Worm (Caenorhabditis elegans) whole organism, L3 larva: ENCODE results near the gene lrpc-1.

Source experiments
- R02D3.7 ChIP-seq: fragments of 150-350 bp; optimal IDR thresholded peaks from 2 replicates; lab custom pipeline; 2014; ENCODE audit warnings: missing biosample characterization, missing genetic modification characterization
- ZK546.5 ChIP-seq: sonication (generic microtip); optimal IDR thresholded peaks from 2 replicates; lab custom pipeline; 2017; ENCODE audit warnings: missing biosample characterization, missing genetic modification characterization
- aly-2 ChIP-seq: fragments of 150-350 bp; optimal IDR thresholded peaks from 2 replicates; lab custom pipeline; 2014; ENCODE audit warnings: missing biosample characterization, missing genetic modification characterization
- ama-1 ChIP-seq: fragments of 150-350 bp; optimal IDR thresholded peaks from 2 replicates; lab custom pipeline; 2018
- ceh-16 ChIP-seq: sonication (generic microtip); optimal IDR thresholded peaks from 2 replicates; lab custom pipeline; 2017; ENCODE audit warnings: missing biosample characterization, missing genetic modification characterization
- ceh-28 ChIP-seq: fragments of 150-350 bp; optimal IDR thresholded peaks from 2 replicates; lab custom pipeline; 2014; ENCODE audit warnings: missing biosample characterization, missing genetic modification reagents, missing genetic modification characterization
- ceh-82 ChIP-seq: fragments of 150-350 bp; optimal IDR thresholded peaks from 2 replicates; lab custom pipeline; 2014; ENCODE audit warnings: missing biosample characterization, missing genetic modification characterization
- ceh-9 ChIP-seq: sonication (generic microtip); optimal IDR thresholded peaks from 2 replicates; lab custom pipeline; 2018; ENCODE audit warnings: missing biosample characterization, missing genetic modification characterization
- daf-12 ChIP-seq: fragments of 150-350 bp; optimal IDR thresholded peaks from 2 replicates; lab custom pipeline; 2014; ENCODE audit warnings: missing biosample characterization, missing genetic modification reagents, missing genetic modification characterization
- elt-2 ChIP-seq: sonication (generic microtip); optimal IDR thresholded peaks from 2 replicates; lab custom pipeline; 2016; ENCODE audit warnings: missing genetic modification reagents, mild to moderate bottlenecking, missing genetic modification characterization, missing compliant biosample characterization
- elt-3 ChIP-seq, 3 experiments: fragments of 150-350 bp in 1 of 3; sonication (generic microtip) in 2 of 3; optimal IDR thresholded peaks; 2 replicates in 2 of 3; 4 replicates in 1 of 3; lab custom pipeline; 2014 to 2017; ENCODE audit warnings: missing biosample characterization in 3 of 3, missing genetic modification characterization in 3 of 3
- eor-1 ChIP-seq, 2 experiments: fragments of 150-350 bp; optimal IDR thresholded peaks; 2 replicates each; lab custom pipeline; 2014 to 2018; ENCODE audit warnings: missing biosample characterization in 2 of 2, missing genetic modification characterization in 2 of 2
- fkh-10 ChIP-seq: sonication (generic microtip); optimal IDR thresholded peaks from 2 replicates; lab custom pipeline; 2017; ENCODE audit warnings: missing biosample characterization, missing genetic modification reagents, missing genetic modification characterization
- fos-1 ChIP-seq: fragments of 150-350 bp; optimal IDR thresholded peaks from 2 replicates; lab custom pipeline; 2014; ENCODE audit warnings: missing biosample characterization, missing genetic modification characterization
- hmg-11 ChIP-seq: sonication (generic microtip); optimal IDR thresholded peaks from 2 replicates; lab custom pipeline; 2016; ENCODE audit warnings: missing genetic modification characterization, missing compliant biosample characterization
- lin-15B ChIP-seq: fragments of 150-350 bp; optimal IDR thresholded peaks from 2 replicates; lab custom pipeline; 2014; ENCODE audit warnings: missing biosample characterization, missing genetic modification characterization
- lin-39 ChIP-seq: fragments of 150-350 bp; optimal IDR thresholded peaks from 2 replicates; lab custom pipeline; 2018; ENCODE audit warnings: missing biosample characterization, missing genetic modification reagents, missing genetic modification characterization
- lsy-12 ChIP-seq: sonication (generic microtip); optimal IDR thresholded peaks from 2 replicates; lab custom pipeline; 2016; ENCODE audit warnings: mild to moderate bottlenecking, missing genetic modification characterization, missing compliant biosample characterization
- mdl-1 ChIP-seq: fragments of 150-350 bp; optimal IDR thresholded peaks from 2 replicates; lab custom pipeline; 2014; ENCODE audit warnings: missing biosample characterization, missing genetic modification characterization
- mml-1 ChIP-seq: fragments of 150-350 bp; sonication (generic microtip); optimal IDR thresholded peaks from 3 replicates; lab custom pipeline; 2014; ENCODE audit warnings: missing biosample characterization, missing genetic modification characterization
- nfya-1 ChIP-seq: sonication (generic microtip); optimal IDR thresholded peaks from 2 replicates; lab custom pipeline; 2017; ENCODE audit warnings: missing genetic modification characterization, mild to moderate bottlenecking, missing compliant biosample characterization, antibody characterized with exemption, moderate library complexity; ENCODE audit not compliant: insufficient read depth
- nhr-12 ChIP-seq: fragments of 150-350 bp; optimal IDR thresholded peaks from 2 replicates; lab custom pipeline; 2014; ENCODE audit warnings: missing biosample characterization, missing genetic modification characterization
- nhr-23 ChIP-seq: fragments of 150-350 bp; optimal IDR thresholded peaks from 2 replicates; lab custom pipeline; 2014; ENCODE audit warnings: missing biosample characterization, missing genetic modification reagents, missing genetic modification characterization
- nhr-237 ChIP-seq: fragments of 150-350 bp; optimal IDR thresholded peaks from 2 replicates; lab custom pipeline; 2014; ENCODE audit warnings: missing biosample characterization, missing genetic modification characterization
- nhr-25 ChIP-seq: sonication (generic microtip); optimal IDR thresholded peaks from 2 replicates; lab custom pipeline; 2017; ENCODE audit warnings: missing biosample characterization, missing genetic modification characterization
- nhr-28 ChIP-seq: fragments of 150-350 bp; optimal IDR thresholded peaks from 2 replicates; lab custom pipeline; 2014; ENCODE audit warnings: missing biosample characterization, missing genetic modification characterization
- nhr-43 ChIP-seq: sonication (generic microtip); optimal IDR thresholded peaks from 2 replicates; lab custom pipeline; 2016; ENCODE audit warnings: mild to moderate bottlenecking, missing genetic modification characterization, missing compliant biosample characterization; ENCODE audit not compliant: poor library complexity, severe bottlenecking
- nhr-76 ChIP-seq: fragments of 150-350 bp; sonication (generic microtip); optimal IDR thresholded peaks from 5 replicates; lab custom pipeline; 2014; ENCODE audit warnings: missing biosample characterization, missing genetic modification characterization
- nhr-77 ChIP-seq: fragments of 150-350 bp; optimal IDR thresholded peaks from 2 replicates; lab custom pipeline; 2014; ENCODE audit warnings: missing biosample characterization, missing genetic modification characterization
- pha-4 ChIP-seq: fragments of 150-350 bp; optimal IDR thresholded peaks from 2 replicates; lab custom pipeline; 2014; ENCODE audit warnings: missing biosample characterization, missing genetic modification reagents, missing genetic modification characterization
- pqm-1 ChIP-seq: fragments of 150-350 bp; optimal IDR thresholded peaks from 2 replicates; lab custom pipeline; 2017; ENCODE audit warnings: missing biosample characterization, missing genetic modification characterization, inconsistent platforms
- skn-1 ChIP-seq: fragments of 150-350 bp; optimal IDR thresholded peaks from 2 replicates; lab custom pipeline; 2014; ENCODE audit warnings: missing biosample characterization, missing genetic modification characterization
- snpc-4 ChIP-seq: fragments of 150-350 bp; optimal IDR thresholded peaks from 2 replicates; lab custom pipeline; 2014; ENCODE audit warnings: missing biosample characterization, missing genetic modification characterization
- tbx-2 ChIP-seq: sonication (generic microtip); optimal IDR thresholded peaks from 2 replicates; lab custom pipeline; 2016; ENCODE audit warnings: mild to moderate bottlenecking, missing genetic modification characterization, missing compliant biosample characterization
- unc-39 ChIP-seq: sonication (generic microtip); optimal IDR thresholded peaks from 4 replicates; lab custom pipeline; 2017; ENCODE audit warnings: missing biosample characterization, missing genetic modification characterization
- unc-62 ChIP-seq: fragments of 150-350 bp; sonication (generic microtip); optimal IDR thresholded peaks from 4 replicates; lab custom pipeline; 2014; ENCODE audit warnings: missing biosample characterization, missing genetic modification reagents, missing genetic modification characterization
- ztf-11 ChIP-seq: fragments of 150-350 bp; optimal IDR thresholded peaks from 2 replicates; lab custom pipeline; 2014; ENCODE audit warnings: missing biosample characterization, missing genetic modification characterization

The lrpc-1 gene

DNA sequence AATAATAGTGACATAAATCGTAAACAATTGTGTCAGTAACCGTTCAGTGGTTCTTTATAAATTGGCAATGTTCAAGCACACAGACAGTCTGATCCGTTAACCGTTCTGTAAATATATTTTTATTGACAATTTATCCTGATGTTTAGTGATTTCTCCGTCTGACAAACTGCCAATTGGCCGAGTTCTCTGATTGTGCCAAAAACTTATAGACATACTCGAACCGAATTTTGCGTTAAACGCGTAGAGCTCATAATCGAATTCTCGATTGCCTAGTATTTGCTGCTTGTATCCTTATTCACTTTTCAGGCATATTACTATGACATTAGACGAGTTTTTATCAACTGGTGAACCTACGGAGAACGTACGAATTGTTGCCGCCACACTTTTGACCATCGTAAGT is 31.2 kb upstream of the lrpc-1 start, which contains the start of gene srx-117:
Gene srx-117, plus strand, starts transcription at position 301 of the 400 bp plus-strand sequence.
- TF ChIP-seq nhr-25 (no peak), nhr-43 (no peak), eor-1 (tag; optimal IDR thresholded peaks at IDR 0.05; lab: Kevin White, UChicago) (no peak)

DNA sequence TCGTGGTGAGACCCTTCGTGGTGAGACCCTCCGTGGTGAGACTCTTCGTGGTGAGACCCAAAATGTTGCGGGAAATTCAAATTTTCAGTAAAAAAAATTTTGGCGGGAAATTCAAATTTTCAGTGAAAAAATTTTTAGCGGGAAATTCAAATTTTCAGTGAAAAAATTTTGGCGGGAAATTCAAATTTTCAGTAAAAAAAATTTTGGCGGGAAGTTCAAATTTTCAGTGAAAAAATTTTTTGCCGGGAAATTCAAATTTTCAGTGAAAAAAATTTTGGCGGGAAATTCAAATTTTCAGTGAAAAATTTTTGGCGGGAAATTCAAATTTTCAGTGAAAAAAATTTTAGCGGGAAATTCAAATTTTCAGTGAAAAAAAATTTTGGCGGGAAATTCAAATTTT is 27.1 kb upstream of the lrpc-1 start:
- TF ChIP-seq lin-15B, result peak; percentile 27

- peak; percentile 82 for TF ChIP-seq elt-2
- no peak for TF ChIP-seq unc-62 (GFP tag; lab: Kevin White, UChicago)
- peak; percentile 38 for TF ChIP-seq pqm-1 (tag; lab: Kevin White, UChicago)
Measured at ce11 chrV:5634445-5634844, 21.4 kb upstream of the lrpc-1 start.

DNA sequence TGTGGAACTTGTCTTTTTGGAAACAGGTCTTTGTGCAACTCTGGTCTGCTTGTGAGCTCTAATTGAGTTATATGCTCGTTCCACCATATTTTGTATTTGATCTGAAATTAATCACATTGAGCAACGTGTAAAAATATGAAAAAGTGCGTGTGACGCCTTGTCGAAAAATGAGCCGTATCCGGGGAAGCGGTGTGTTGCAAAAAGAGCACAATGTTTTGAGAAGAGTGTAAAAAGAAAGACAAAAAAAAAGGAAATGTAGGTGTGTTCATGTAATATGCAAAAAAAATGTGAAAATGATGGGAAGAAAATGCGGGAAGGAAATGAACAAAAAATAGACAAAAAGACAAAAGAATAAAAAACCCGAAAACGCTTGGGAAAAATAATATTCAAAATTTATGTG is 17.8 kb upstream of the lrpc-1 start, which contains the start of gene acy-4:
Gene acy-4, minus strand, starts transcription at position 101 of the 400 bp plus-strand sequence.
- TF ChIP-seq ama-1 (lab: Kevin White, UChicago) (no peak), elt-2 (no peak), elt-3 (tag; optimal IDR thresholded peaks at IDR 0.05; lab: Kevin White, UChicago) (no peak), lin-15B (no peak), daf-12 (tag; lab: Kevin White, UChicago) (no peak), mml-1 (tag; lab: Kevin White, UChicago) (no peak), lsy-12 (no peak), nhr-237 (no peak)
- TF ChIP-seq, all 47 proteins: peak for 0

DNA sequence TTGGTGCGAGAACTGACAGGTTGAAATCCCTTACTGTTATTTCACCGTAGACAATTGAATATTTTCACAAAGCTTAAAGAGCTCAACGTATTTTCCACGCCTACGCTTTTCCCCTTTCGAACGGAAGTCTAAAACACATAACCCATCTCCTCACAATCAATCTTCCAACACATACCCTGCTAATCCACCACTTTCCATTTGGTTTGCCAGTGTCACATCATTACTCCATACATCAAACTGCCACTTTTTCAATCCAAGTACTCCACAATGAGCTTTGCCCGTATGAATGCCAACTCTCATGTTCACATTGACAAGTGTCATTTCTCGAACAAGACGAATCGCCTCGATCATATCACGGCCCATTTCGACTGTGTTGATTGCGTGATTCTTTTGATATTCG is 15.0 kb upstream of the lrpc-1 start:
- TF ChIP-seq aly-2 (tag; lab: Kevin White, UChicago) (no peak), ceh-9 (no peak), nhr-25 (no peak), fkh-10 (GFP tag; lab: Kevin White, UChicago) (no peak), nhr-76 (tag; lab: Kevin White, UChicago) (no peak), ztf-11 (tag; lab: Kevin White, UChicago) (no peak), hmg-11 (tag; lab: Kevin White, UChicago) (no peak), ceh-28 (no peak), fos-1 (tag; lab: Kevin White, UChicago) (no peak), unc-62 (GFP tag; lab: Kevin White, UChicago) (peak; percentile 72), mml-1 (tag; lab: Kevin White, UChicago) (no peak), snpc-4 (tag; lab: Kevin White, UChicago) (no peak), unc-39 (tag; lab: Kevin White, UChicago) (no peak), lin-39 (tag; lab: Kevin White, UChicago) (peak; percentile 39), pha-4 (no peak), nhr-12 (no peak), elt-3 (tag; optimal IDR thresholded peaks at IDR 0.05; lab: Kevin White, UChicago) (no peak)

- TF ChIP-seq ceh-82 (tag; lab: Kevin White, UChicago) (no peak), snpc-4 (tag; lab: Kevin White, UChicago) (no peak), nhr-77 (tag; lab: Kevin White, UChicago) (no peak), tbx-2 (tag; lab: Kevin White, UChicago) (no peak), R02D3.7 (no peak), mdl-1 (tag; lab: Kevin White, UChicago) (no peak), nhr-28 (tag; lab: Kevin White, UChicago) (no peak), nhr-25 (no peak), elt-2 (no peak), nfya-1 (tag; lab: Kevin White, UChicago) (no peak), unc-62 (GFP tag; lab: Kevin White, UChicago) (no peak), eor-1 (tag; optimal IDR thresholded peaks at IDR 0.05; lab: Kevin White, UChicago) (no peak), skn-1 (tag; lab: Kevin White, UChicago) (no peak), nhr-23 (no peak), ZK546.5 (tag; lab: Kevin White, UChicago) (no peak), ceh-16 (no peak), unc-39 (tag; lab: Kevin White, UChicago) (no peak), nhr-237 (no peak)
Measured at ce11 chrV:5621390-5621789, 8.4 kb upstream of the lrpc-1 start, which contains the start of gene M03E7.1. M03E7.1 (plus strand) TSS chrV:5621690.
